Worm (Caenorhabditis elegans): ENCODE results near the gene Y57G11C.3.

Gene Y57G11C.3

DNA sequence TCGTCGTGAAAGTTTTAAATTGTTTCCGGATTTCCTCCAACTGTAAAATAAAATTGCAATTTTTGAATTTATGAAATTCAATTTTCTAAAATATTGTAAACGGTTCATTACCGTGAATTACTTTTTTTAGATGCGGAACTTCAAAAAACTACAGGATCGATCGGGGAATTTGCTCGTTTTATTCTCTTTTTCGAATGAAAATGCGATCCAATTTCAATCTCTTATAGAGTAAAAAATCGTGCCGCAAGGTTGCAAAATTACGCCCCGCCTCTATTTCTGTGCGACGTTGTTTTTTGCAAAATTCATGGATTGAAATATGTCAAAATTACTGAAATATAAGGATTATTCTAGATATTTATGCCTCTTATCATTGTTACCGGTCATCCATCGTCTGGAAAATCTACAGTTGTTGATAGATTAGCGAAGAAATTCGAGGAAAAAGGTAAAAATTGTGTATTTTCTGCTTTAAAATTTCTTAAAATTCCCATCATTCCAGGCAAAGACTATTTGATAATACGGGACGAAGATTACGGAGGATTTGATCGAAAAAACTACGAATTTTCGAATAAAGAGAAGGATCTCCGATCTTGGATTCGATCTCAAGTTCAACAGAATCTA lies 1.3 kb downstream of the Y57G11C.3 start, which contains the start of gene Y57G11C.43:
TSS of gene Y57G11C.43 (plus strand) at position 224 of the 618 bp plus-strand sequence.
- no peak for TF ChIP-seq K12H6.12 (tag; optimal IDR thresholded peaks at IDR 0.05)
- peak; percentile 59; the same call in 1 of the 2 replicates for TF ChIP-seq Y53G8AR.9 (GFP tag; conservative IDR thresholded peaks at IDR 0.05)
- peak; percentile 22 for TF ChIP-seq tlf-1 (GFP tag; optimal IDR thresholded peaks at IDR 0.05)
- no peak for TF ChIP-seq nfya-1 (tag; optimal IDR thresholded peaks at IDR 0.05; ENCODE audit: borderline replicate concordance, insufficient read depth)
- TF ChIP-seq atf-7 (tag; optimal IDR thresholded peaks at IDR 0.05): no peak
- no peak for TF ChIP-seq F33H1.4 (GFP tag; IDR thresholded peaks at IDR 0.05)
- TF ChIP-seq efl-1 (GFP tag; optimal IDR thresholded peaks at IDR 0.05): no peak
- no peak for TF ChIP-seq T07F8.4 (tag; optimal IDR thresholded peaks at IDR 0.05)
- TF ChIP-seq F23B12.7 (tag; optimal IDR thresholded peaks at IDR 0.05; ENCODE audit: insufficient read depth): no peak
- 0 out of 2 replicates have a peak, but pooled peaks have one; percentile 31 for TF ChIP-seq B0336.3 (GFP tag; IDR thresholded peaks at IDR 0.05)
- no peak for TF ChIP-seq ztf-25 (GFP tag; IDR thresholded peaks at IDR 0.05)
- no peak for TF ChIP-seq ztf-18 (tag; optimal IDR thresholded peaks at IDR 0.05)
- TF ChIP-seq cebp-1 (GFP tag; IDR thresholded peaks at IDR 0.05): no peak
- peak; percentile 21 for TF ChIP-seq cebp-1 (tag; optimal IDR thresholded peaks at IDR 0.05)
- TF ChIP-seq lin-40 (tag; optimal IDR thresholded peaks at IDR 0.05): no peak
- TF ChIP-seq hlh-12 (tag; optimal IDR thresholded peaks at IDR 0.05): no peak
- TF ChIP-seq hsf-1 (GFP tag; IDR thresholded peaks at IDR 0.05): 0 out of 2 replicates have a peak, but pooled peaks have one; percentile 23
- TF ChIP-seq mel-28 (tag; optimal IDR thresholded peaks at IDR 0.05; ENCODE audit: borderline replicate concordance): no peak
- TF ChIP-seq ets-4 (GFP tag; optimal IDR thresholded peaks at IDR 0.05): no peak
- TF ChIP-seq hmg-1.2 (GFP tag; IDR thresholded peaks at IDR 0.05): peak; percentile 27; the same call in 1 of the 2 replicates
- TF ChIP-seq F10E7.11 (tag; optimal IDR thresholded peaks at IDR 0.05): no peak
- no peak for TF ChIP-seq chd-7 (tag; optimal IDR thresholded peaks at IDR 0.05)
- peak; percentile 95 for TF ChIP-seq attf-6 (GFP tag; IDR thresholded peaks at IDR 0.05)
- no peak for TF ChIP-seq Y95B8A.8 (GFP tag; IDR thresholded peaks at IDR 0.05)
- TF ChIP-seq Y56A3A.18 (GFP tag; IDR thresholded peaks at IDR 0.05): no peak
- no peak for TF ChIP-seq sptf-2 (GFP tag; optimal IDR thresholded peaks at IDR 0.05)
- no peak for TF ChIP-seq Y53F4B.3 (GFP tag; IDR thresholded peaks at IDR 0.05)
- no peak for TF ChIP-seq madf-10 (tag; optimal IDR thresholded peaks at IDR 0.05)
- TF ChIP-seq Y79H2A.3 (GFP tag; conservative IDR thresholded peaks at IDR 0.05): no peak
- no peak for TF ChIP-seq ceh-40 (GFP tag; IDR thresholded peaks at IDR 0.05)
- TF ChIP-seq rec-8 (tag; optimal IDR thresholded peaks at IDR 0.05): no peak
- no peak for TF ChIP-seq nhr-179 (tag; optimal IDR thresholded peaks at IDR 0.05)
- no peak for TF ChIP-seq dpff-1 (tag; optimal IDR thresholded peaks at IDR 0.05)
- no peak for TF ChIP-seq F49E8.2 (tag; optimal IDR thresholded peaks at IDR 0.05; ENCODE audit: insufficient read depth)
- peak; percentile 51 for TF ChIP-seq snpc-1.3 (tag; optimal IDR thresholded peaks at IDR 0.05; ENCODE audit: insufficient read depth)
- TF ChIP-seq athp-1 (tag; optimal IDR thresholded peaks at IDR 0.05): peak; percentile 34
- TF ChIP-seq xnd-1 (tag; optimal IDR thresholded peaks at IDR 0.05): peak; percentile 16
- TF ChIP-seq Y67H2A.10 (GFP tag; conservative IDR thresholded peaks at IDR 0.05): no peak
- TF ChIP-seq egl-44 (GFP tag; IDR thresholded peaks at IDR 0.05): no peak
- TF ChIP-seq F52B5.7 (tag; optimal IDR thresholded peaks at IDR 0.05): no peak
- TF ChIP-seq cebp-2 (GFP tag; IDR thresholded peaks at IDR 0.05): no peak
- TF ChIP-seq lin-35 (GFP tag; optimal IDR thresholded peaks at IDR 0.05): no peak
- TF ChIP-seq rpc-1 (optimal IDR thresholded peaks at IDR 0.05): no peak
- TF ChIP-seq rpc-1 (tag; optimal IDR thresholded peaks at IDR 0.05): no peak
- TF ChIP-seq nfya-2 (GFP tag; IDR thresholded peaks at IDR 0.05): no peak
- TF ChIP-seq lin-54 (GFP tag; optimal IDR thresholded peaks at IDR 0.05): peak; percentile 21
- no peak for TF ChIP-seq ztf-3 (GFP tag; optimal IDR thresholded peaks at IDR 0.05)
- TF ChIP-seq lsl-1 (GFP tag; optimal IDR thresholded peaks at IDR 0.05): peak; percentile 2
